Worm (Caenorhabditis elegans) whole organism, young adult: ENCODE data around the gene set-14.

Experiments
- B0035.1 ChIP-seq: sonication (generic microtip); optimal IDR thresholded peaks from 2 replicates; lab custom pipeline; 2016; ENCODE audit warnings: missing genetic modification characterization, mild to moderate bottlenecking, missing compliant biosample characterization, missing genotype, missing genetic modification reagents
- B0261.1 ChIP-seq: sonication (generic microtip); optimal IDR thresholded peaks from 2 replicates; lab custom pipeline; 2016; ENCODE audit warnings: mild to moderate bottlenecking, missing genetic modification characterization, moderate library complexity, missing compliant biosample characterization
- C17E4.6 ChIP-seq: fragments of 200-800 bp; sonication (Bioruptor generic); IDR thresholded peaks from 2 replicates; pipeline ENCODE4 v1.3.6; 2022; ENCODE audit warnings: missing genetic modification reagents, missing genetic modification characterization, missing compliant biosample characterization
- F22D6.2 ChIP-seq: sonication (generic microtip); optimal IDR thresholded peaks from 2 replicates; lab custom pipeline; 2016; ENCODE audit warnings: mild to moderate bottlenecking, missing genetic modification characterization, missing compliant biosample characterization
- F55B11.4 ChIP-seq: sonication (generic microtip); optimal IDR thresholded peaks from 2 replicates; lab custom pipeline; 2016; ENCODE audit warnings: missing compliant biosample characterization, missing genetic modification characterization, borderline replicate concordance; ENCODE audit not compliant: insufficient read depth
- F57C9.4 ChIP-seq: sonication (generic microtip); optimal IDR thresholded peaks from 2 replicates; lab custom pipeline; 2017; ENCODE audit warnings: mild to moderate bottlenecking, missing genetic modification characterization, missing compliant biosample characterization
- T07F8.4 ChIP-seq: sonication (generic microtip); optimal IDR thresholded peaks from 2 replicates; lab custom pipeline; 2016; ENCODE audit warnings: mild to moderate bottlenecking, missing genetic modification characterization, moderate library complexity, missing compliant biosample characterization
- Y79H2A.3 ChIP-seq: fragments of 200-800 bp; sonication (Bioruptor generic); conservative IDR thresholded peaks from 2 replicates; pipeline ENCODE4 v1.3.6; 2022; ENCODE audit warnings: missing genetic modification reagents, missing genetic modification characterization, missing compliant biosample characterization
- Y95B8A.8 ChIP-seq: fragments of 200-800 bp; sonication (Bioruptor generic); IDR thresholded peaks from 2 replicates; pipeline ENCODE4 v1.3.6; 2022; ENCODE audit warnings: missing genetic modification reagents, missing genetic modification characterization, missing compliant biosample characterization
- akir-1 ChIP-seq: fragments of 200-800 bp; sonication (Bioruptor generic); optimal IDR thresholded peaks from 2 replicates; lab custom pipeline; 2018; ENCODE audit warnings: mild to moderate bottlenecking, missing genetic modification characterization, moderate library complexity, missing compliant biosample characterization
- ama-1 ChIP-seq, 3 experiments: fragments of 150-350 bp in 1 of 3; sonication (generic microtip) in 2 of 3; optimal IDR thresholded peaks; 2 replicates each; lab custom pipeline; 2014 to 2018; ENCODE audit warnings: missing biosample characterization in 2 of 3, missing genetic modification characterization in 2 of 3, missing genetic modification reagents in 2 of 3
- aptf-2 ChIP-seq: fragments of 200-800 bp; sonication (Bioruptor generic); conservative IDR thresholded peaks from 2 replicates; pipeline ENCODE4 v1.3.6; 2022; ENCODE audit warnings: missing genetic modification reagents, missing genetic modification characterization, missing compliant biosample characterization
- ccch-3 ChIP-seq: fragments of 200-800 bp; sonication (Bioruptor generic); optimal IDR thresholded peaks from 2 replicates; lab custom pipeline; 2018; ENCODE audit warnings: mild to moderate bottlenecking, missing genetic modification characterization, missing compliant biosample characterization
- cebp-1 ChIP-seq, 2 experiments: fragments of 200-800 bp in 1 of 2; sonication (Bioruptor generic) in 1 of 2; sonication (generic microtip) in 1 of 2; IDR thresholded peaks in 1 of 2; optimal IDR thresholded peaks in 1 of 2; 2 replicates each; pipeline versions ENCODE4 v1.3.6 to Lab custom; 2017 to 2022; ENCODE audit warnings: missing compliant biosample characterization in 2 of 2, missing genetic modification characterization in 2 of 2, mild to moderate bottlenecking in 1 of 2, missing genetic modification reagents in 1 of 2, moderate library complexity in 1 of 2
- ceh-100 ChIP-seq: fragments of 200-800 bp; sonication (Bioruptor generic); IDR thresholded peaks from 2 replicates; pipeline ENCODE4 v1.3.6; 2022; ENCODE audit warnings: missing genetic modification reagents, missing genetic modification characterization, missing compliant biosample characterization
- ceh-40 ChIP-seq: fragments of 200-800 bp; sonication (Bioruptor generic); IDR thresholded peaks from 2 replicates; pipeline ENCODE4 v1.3.6; 2022; ENCODE audit warnings: missing genetic modification characterization, missing compliant biosample characterization
- ceh-79 ChIP-seq: sonication (generic microtip); optimal IDR thresholded peaks from 2 replicates; lab custom pipeline; 2017; ENCODE audit warnings: mild to moderate bottlenecking, missing genetic modification characterization, missing compliant biosample characterization
- ceh-91 ChIP-seq: fragments of 200-800 bp; sonication (Bioruptor generic); IDR thresholded peaks from 2 replicates; pipeline ENCODE4 v1.3.6; 2022; ENCODE audit warnings: missing genetic modification reagents, missing genetic modification characterization, missing compliant biosample characterization
- egl-44 ChIP-seq: fragments of 200-800 bp; sonication (Bioruptor generic); IDR thresholded peaks from 2 replicates; pipeline ENCODE4 v1.3.6; 2022; ENCODE audit warnings: missing genetic modification reagents, missing genetic modification characterization, missing compliant biosample characterization
- ets-4 ChIP-seq: fragments of 200-800 bp; sonication (Bioruptor generic); optimal IDR thresholded peaks from 2 replicates; lab custom pipeline; 2018; ENCODE audit warnings: mild to moderate bottlenecking, missing genetic modification characterization, missing compliant biosample characterization
- hlh-26 ChIP-seq: fragments of 200-800 bp; sonication (Bioruptor generic); conservative IDR thresholded peaks from 2 replicates; pipeline ENCODE4 v1.3.6; 2022; ENCODE audit warnings: missing genetic modification reagents, missing genetic modification characterization, missing compliant biosample characterization
- hmg-1.2 ChIP-seq: fragments of 200-800 bp; sonication (Bioruptor generic); IDR thresholded peaks from 2 replicates; pipeline ENCODE4 v1.3.6; 2022; ENCODE audit warnings: missing genetic modification reagents, missing genetic modification characterization, missing compliant biosample characterization
- hmg-20 ChIP-seq: fragments of 200-800 bp; sonication (Bioruptor generic); IDR thresholded peaks from 2 replicates; pipeline ENCODE4 v1.3.6; 2022; ENCODE audit warnings: missing genetic modification reagents, missing genetic modification characterization, missing compliant biosample characterization
- lag-1 ChIP-seq: fragments of 200-800 bp; sonication (Bioruptor generic); IDR thresholded peaks from 2 replicates; pipeline ENCODE4 v1.3.6; 2022; ENCODE audit warnings: missing genetic modification reagents, missing genetic modification characterization, missing compliant biosample characterization
- lin-26 ChIP-seq: fragments of 200-800 bp; sonication (Bioruptor generic); IDR thresholded peaks from 2 replicates; pipeline ENCODE4 v1.3.6; 2022; ENCODE audit warnings: missing genetic modification reagents, missing genetic modification characterization, missing compliant biosample characterization
- lin-35 ChIP-seq, 3 experiments: fragments of 150-350 bp in 2 of 3; sonication (generic microtip) in 1 of 3; optimal IDR thresholded peaks; 2 replicates each; lab custom pipeline; 2014 to 2018; ENCODE audit warnings: missing biosample characterization in 3 of 3, missing genetic modification characterization in 3 of 3, missing genetic modification reagents in 3 of 3
- lsl-1 ChIP-seq: fragments of 200-800 bp; sonication (Bioruptor generic); optimal IDR thresholded peaks from 2 replicates; lab custom pipeline; 2018; ENCODE audit warnings: mild to moderate bottlenecking, missing genetic modification characterization, moderate library complexity, missing compliant biosample characterization
- madf-10 ChIP-seq: sonication (generic microtip); optimal IDR thresholded peaks from 2 replicates; lab custom pipeline; 2016; ENCODE audit warnings: mild to moderate bottlenecking, missing genetic modification characterization, missing compliant biosample characterization
- madf-6 ChIP-seq: fragments of 200-800 bp; sonication (Bioruptor generic); IDR thresholded peaks from 2 replicates; pipeline ENCODE4 v1.3.6; 2022; ENCODE audit warnings: missing genetic modification reagents, missing genetic modification characterization, missing compliant biosample characterization
- mcd-1 ChIP-seq: fragments of 200-800 bp; sonication (Bioruptor generic); IDR thresholded peaks from 2 replicates; pipeline ENCODE4 v1.3.6; 2022; ENCODE audit warnings: missing genetic modification reagents, missing genetic modification characterization, missing compliant biosample characterization
- nhr-27 ChIP-seq: fragments of 200-800 bp; sonication (Bioruptor generic); optimal IDR thresholded peaks from 2 replicates; lab custom pipeline; 2018; ENCODE audit warnings: mild to moderate bottlenecking, missing genetic modification characterization, moderate library complexity, missing compliant biosample characterization
- nhr-80 ChIP-seq: sonication (generic microtip); optimal IDR thresholded peaks from 2 replicates; lab custom pipeline; 2016; ENCODE audit warnings: missing genetic modification characterization, missing compliant biosample characterization
- nhr-90 ChIP-seq: sonication (generic microtip); optimal IDR thresholded peaks from 2 replicates; lab custom pipeline; 2016; ENCODE audit warnings: missing genotype, mild to moderate bottlenecking, missing genetic modification characterization, missing compliant biosample characterization
- pha-4 ChIP-seq: fragments of 150-350 bp; sonication (generic microtip); optimal IDR thresholded peaks from 2 replicates; lab custom pipeline; 2014; ENCODE audit warnings: missing biosample characterization, missing genetic modification reagents, missing genetic modification characterization
- sdz-38 ChIP-seq: sonication (generic microtip); optimal IDR thresholded peaks from 2 replicates; lab custom pipeline; 2016; ENCODE audit warnings: missing genotype, missing genetic modification characterization, missing compliant biosample characterization
- sptf-2 ChIP-seq: fragments of 200-800 bp; sonication (Bioruptor generic); optimal IDR thresholded peaks from 2 replicates; lab custom pipeline; 2018; ENCODE audit warnings: mild to moderate bottlenecking, missing genetic modification characterization, missing compliant biosample characterization
- tbx-9 ChIP-seq: sonication (generic microtip); optimal IDR thresholded peaks from 2 replicates; lab custom pipeline; 2016; ENCODE audit warnings: borderline replicate concordance, missing genetic modification characterization, inconsistent platforms, missing compliant biosample characterization
- tlf-1 ChIP-seq: fragments of 200-800 bp; sonication (Bioruptor generic); optimal IDR thresholded peaks from 2 replicates; lab custom pipeline; 2018; ENCODE audit warnings: mild to moderate bottlenecking, missing genetic modification characterization, missing compliant biosample characterization
- unc-130 ChIP-seq: sonication (generic microtip); optimal IDR thresholded peaks from 2 replicates; lab custom pipeline; 2016; ENCODE audit warnings: missing genetic modification reagents, missing genetic modification characterization, missing compliant biosample characterization
- zim-3 ChIP-seq: sonication (generic microtip); optimal IDR thresholded peaks from 2 replicates; lab custom pipeline; 2017; ENCODE audit warnings: mild to moderate bottlenecking, missing genetic modification characterization, moderate library complexity, missing compliant biosample characterization
- ztf-28 ChIP-seq: fragments of 200-800 bp; sonication (Bioruptor generic); IDR thresholded peaks from 2 replicates; pipeline ENCODE4 v1.3.6; 2022; ENCODE audit warnings: missing genetic modification reagents, missing genetic modification characterization, missing compliant biosample characterization
- ztf-3 ChIP-seq: fragments of 200-800 bp; sonication (Bioruptor generic); optimal IDR thresholded peaks from 2 replicates; lab custom pipeline; 2018; ENCODE audit warnings: mild to moderate bottlenecking, missing genetic modification characterization, missing compliant biosample characterization
- ztf-6 ChIP-seq: fragments of 200-800 bp; sonication (Bioruptor generic); IDR thresholded peaks from 2 replicates; pipeline ENCODE4 v1.3.6; 2022; ENCODE audit warnings: missing genetic modification reagents, missing genetic modification characterization, missing compliant biosample characterization

The set-14 gene

DNA sequence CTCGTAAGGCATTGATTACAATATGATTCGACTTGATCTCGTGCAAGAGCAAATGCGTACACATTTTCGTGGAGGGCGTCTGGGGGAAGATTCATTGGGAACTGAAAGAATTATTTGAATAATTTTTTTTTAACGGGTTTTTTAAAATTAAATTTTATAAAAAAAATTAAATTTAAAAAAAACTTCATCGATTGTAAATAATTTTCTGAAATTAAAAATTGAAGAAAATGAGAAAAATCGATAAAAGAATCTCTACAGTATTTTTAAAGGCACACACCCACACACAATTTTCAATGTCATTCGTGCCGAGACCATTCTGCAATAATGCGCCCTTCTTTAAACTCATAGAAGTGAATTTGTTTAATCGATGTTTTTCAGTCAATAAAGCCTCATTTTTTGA lies at the start of gene set-14:
set-14 (minus strand) TSS at position 101 of the 400 bp plus-strand sequence.
- TF ChIP-seq madf-6: peak; percentile 21; the same call in 1 of the 2 replicates
- no peak for TF ChIP-seq ceh-91 (GFP tag; lab: Robert Waterston, UW)
- TF ChIP-seq lsl-1 (GFP tag; lab: Kevin White, UChicago): peak; percentile 18

DNA sequence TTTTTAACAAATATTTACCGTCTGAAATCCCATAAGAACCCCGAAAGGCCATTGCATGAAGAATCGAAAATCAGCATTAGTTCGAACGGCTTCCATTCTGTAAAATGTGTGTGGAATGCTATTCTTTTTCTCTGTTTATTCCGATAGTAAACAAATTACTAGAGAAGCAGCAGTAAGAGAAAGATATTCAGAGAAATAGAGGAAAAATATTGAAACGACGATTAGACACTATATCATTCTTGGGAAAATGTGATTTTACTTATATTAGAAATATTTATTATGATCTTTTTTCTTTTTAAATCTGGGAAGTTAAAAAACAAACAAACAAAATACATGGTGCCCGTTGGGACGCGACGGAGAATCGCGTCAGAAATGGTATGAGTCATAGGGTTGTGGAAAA lies 47.4 kb upstream of the set-14 start, which contains the start of gene M106.8:
M106.8 (minus strand) TSS at position 101 of the 400 bp plus-strand sequence.
- TF ChIP-seq akir-1 (GFP tag; lab: Kevin White, UChicago) (no peak), madf-10 (tag; lab: Kevin White, UChicago) (no peak), B0261.1 (no peak), tlf-1 (GFP tag; lab: Kevin White, UChicago) (no peak)

DNA sequence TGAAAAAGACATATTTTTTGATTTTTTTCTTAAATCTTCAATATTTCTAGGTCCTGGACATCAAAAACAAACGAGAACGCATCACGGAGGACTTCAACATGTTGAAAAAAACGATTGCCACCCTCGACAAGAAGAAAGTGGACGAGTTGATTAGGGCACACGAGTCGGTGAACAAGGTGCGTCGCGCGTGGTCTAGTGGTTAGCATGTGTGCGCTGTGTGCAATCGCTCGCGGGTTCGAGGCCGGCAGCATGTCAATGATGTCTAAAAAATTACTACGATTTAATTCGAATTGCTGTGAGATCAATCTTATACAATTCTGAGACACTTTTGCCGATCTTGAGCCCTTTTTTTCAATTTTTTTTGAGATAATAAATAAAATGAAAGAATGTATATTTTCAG lies 44.0 kb upstream of the set-14 start:
- TF ChIP-seq lin-35 (GFP tag; optimal IDR thresholded peaks at IDR 0.05; lab: Kevin White, UChicago) (peak in 1 of 3 experiments; percentile 74), sdz-38 (tag; lab: Kevin White, UChicago) (no peak), zim-3 (peak; percentile 90), sptf-2 (peak; percentile 24), egl-44 (GFP tag; lab: Robert Waterston, UW) (peak; percentile 63; the same call in 1 of the 2 replicates), F22D6.2 (tag; lab: Kevin White, UChicago) (peak; percentile 60), Y95B8A.8 (GFP tag; lab: Robert Waterston, UW) (peak; percentile 78; the same call in 1 of the 2 replicates), ztf-28 (GFP tag; lab: Robert Waterston, UW) (peak; percentile 63; the same call in 1 of the 2 replicates), hmg-20 (GFP tag; lab: Robert Waterston, UW) (peak; percentile 70; the same call in 1 of the 2 replicates), ceh-79 (tag; lab: Kevin White, UChicago) (peak; percentile 84), B0035.1 (tag; lab: Kevin White, UChicago) (peak; percentile 48), C17E4.6 (GFP tag; lab: Robert Waterston, UW) (peak; percentile 76), lin-26 (peak; percentile 92), unc-130 (peak; percentile 10), ceh-100 (GFP tag; lab: Robert Waterston, UW) (peak; percentile 79), ccch-3 (GFP tag; lab: Kevin White, UChicago) (no peak), ztf-6 (GFP tag; lab: Robert Waterston, UW) (0 out of 2 replicates have a peak, but pooled peaks have one; percentile 60), nhr-27 (no peak), Y79H2A.3 (GFP tag; lab: Robert Waterston, UW) (0 out of 2 replicates have a peak, but pooled peaks have one; percentile 29), T07F8.4 (tag; lab: Kevin White, UChicago) (peak; percentile 75), lag-1 (GFP tag; lab: Robert Waterston, UW) (no peak), pha-4 (tag; lab: Kevin White, UChicago) (no peak), hmg-1.2 (GFP tag; lab: Robert Waterston, UW) (peak; percentile 76), mcd-1 (GFP tag; lab: Robert Waterston, UW) (peak; percentile 80), madf-10 (tag; lab: Kevin White, UChicago) (peak; percentile 82), nhr-90 (peak; percentile 90), tbx-9 (peak; percentile 38), cebp-1 (GFP tag; IDR thresholded peaks at IDR 0.05; lab: Robert Waterston, UW) (peak; percentile 37; the same call in 1 of the 2 replicates), cebp-1 (tag; optimal IDR thresholded peaks at IDR 0.05; lab: Kevin White, UChicago) (peak; percentile 76), ztf-3 (GFP tag; lab: Kevin White, UChicago) (peak; percentile 18), ets-4 (peak; percentile 44), hlh-26 (GFP tag; lab: Robert Waterston, UW) (no peak), F55B11.4 (tag; lab: Kevin White, UChicago) (no peak), ama-1 (optimal IDR thresholded peaks at IDR 0.05; lab: Kevin White, UChicago) (no peak), ama-1 (GFP tag; optimal IDR thresholded peaks at IDR 0.05; lab: Kevin White, UChicago) (peak; percentile 62 to 67), nhr-80 (tag; lab: Kevin White, UChicago) (peak; percentile 47), aptf-2 (no peak), ceh-40 (GFP tag; lab: Robert Waterston, UW) (peak; percentile 69; the same call in 1 of the 2 replicates), F57C9.4 (tag; lab: Kevin White, UChicago) (no peak)
